Worm (Caenorhabditis elegans) whole organism, young adult: ENCODE results near the gene clec-147.

ENCODE experiments used
- C06A6.2 ChIP-seq: fragments of 200-800 bp; sonication (Bioruptor generic); conservative IDR thresholded peaks from 2 replicates; pipeline ENCODE4 v1.3.6; 2022; ENCODE audit warnings: missing genetic modification characterization, missing compliant biosample characterization
- F23B12.7 ChIP-seq: sonication (generic microtip); optimal IDR thresholded peaks from 2 replicates; lab custom pipeline; 2017; ENCODE audit warnings: missing genetic modification characterization, mild to moderate bottlenecking, missing compliant biosample characterization, antibody characterized with exemption, moderate library complexity; ENCODE audit not compliant: insufficient read depth
- F37B4.10 ChIP-seq: fragments of 200-800 bp; sonication (Bioruptor generic); IDR thresholded peaks from 2 replicates; pipeline ENCODE4 v1.3.6; 2022; ENCODE audit warnings: missing genetic modification characterization, missing compliant biosample characterization
- F52B5.7 ChIP-seq: sonication (generic microtip); optimal IDR thresholded peaks from 2 replicates; lab custom pipeline; 2016; ENCODE audit warnings: mild to moderate bottlenecking, missing genetic modification characterization, missing compliant biosample characterization
- Y67H2A.10 ChIP-seq: fragments of 200-800 bp; sonication (Bioruptor generic); conservative IDR thresholded peaks from 2 replicates; pipeline ENCODE4 v1.3.6; 2022; ENCODE audit warnings: missing genetic modification reagents, missing genetic modification characterization, missing compliant biosample characterization
- Y95B8A.8 ChIP-seq: fragments of 200-800 bp; sonication (Bioruptor generic); IDR thresholded peaks from 2 replicates; pipeline ENCODE4 v1.3.6; 2022; ENCODE audit warnings: missing genetic modification reagents, missing genetic modification characterization, missing compliant biosample characterization
- atf-7 ChIP-seq: sonication (generic microtip); optimal IDR thresholded peaks from 2 replicates; lab custom pipeline; 2017; ENCODE audit warnings: mild to moderate bottlenecking, missing genetic modification characterization, missing compliant biosample characterization
- athp-1 ChIP-seq: sonication (generic microtip); optimal IDR thresholded peaks from 2 replicates; lab custom pipeline; 2017; ENCODE audit warnings: mild to moderate bottlenecking, missing genetic modification characterization, missing compliant biosample characterization
- attf-3 ChIP-seq: fragments of 200-800 bp; sonication (Bioruptor generic); conservative IDR thresholded peaks from 2 replicates; pipeline ENCODE4 v1.3.6; 2022; ENCODE audit warnings: missing genetic modification reagents, missing genetic modification characterization, missing compliant biosample characterization
- ccch-3 ChIP-seq: fragments of 200-800 bp; sonication (Bioruptor generic); optimal IDR thresholded peaks from 2 replicates; lab custom pipeline; 2018; ENCODE audit warnings: mild to moderate bottlenecking, missing genetic modification characterization, missing compliant biosample characterization
- cebp-1 ChIP-seq, 2 experiments: fragments of 200-800 bp in 1 of 2; sonication (Bioruptor generic) in 1 of 2; sonication (generic microtip) in 1 of 2; IDR thresholded peaks in 1 of 2; optimal IDR thresholded peaks in 1 of 2; 2 replicates each; pipeline versions ENCODE4 v1.3.6 to Lab custom; 2017 to 2022; ENCODE audit warnings: missing compliant biosample characterization in 2 of 2, missing genetic modification characterization in 2 of 2, mild to moderate bottlenecking in 1 of 2, missing genetic modification reagents in 1 of 2, moderate library complexity in 1 of 2
- cebp-2 ChIP-seq: fragments of 200-800 bp; sonication (Bioruptor generic); IDR thresholded peaks from 2 replicates; pipeline ENCODE4 v1.3.6; 2022; ENCODE audit warnings: missing genetic modification characterization, missing compliant biosample characterization
- ceh-40 ChIP-seq: fragments of 200-800 bp; sonication (Bioruptor generic); IDR thresholded peaks from 2 replicates; pipeline ENCODE4 v1.3.6; 2022; ENCODE audit warnings: missing genetic modification characterization, missing compliant biosample characterization
- ceh-58 ChIP-seq: fragments of 200-800 bp; sonication (Bioruptor generic); IDR thresholded peaks from 2 replicates; pipeline ENCODE4 v1.3.6; 2022; ENCODE audit warnings: missing genetic modification characterization, missing compliant biosample characterization
- die-1 ChIP-seq: sonication (generic microtip); optimal IDR thresholded peaks from 2 replicates; lab custom pipeline; 2016; ENCODE audit warnings: missing genotype, mild to moderate bottlenecking, missing genetic modification characterization, missing compliant biosample characterization
- dpl-1 ChIP-seq: fragments of 150-350 bp; optimal IDR thresholded peaks from 2 replicates; lab custom pipeline; 2014; ENCODE audit warnings: missing biosample characterization, missing genetic modification reagents, missing genetic modification characterization
- efl-1 ChIP-seq: fragments of 150-350 bp; optimal IDR thresholded peaks from 2 replicates; lab custom pipeline; 2014; ENCODE audit warnings: missing biosample characterization, missing genetic modification reagents, missing genetic modification characterization
- egrh-3 ChIP-seq: fragments of 200-800 bp; sonication (Bioruptor generic); IDR thresholded peaks from 2 replicates; pipeline ENCODE4 v1.3.6; 2022; ENCODE audit warnings: missing genetic modification reagents, missing genetic modification characterization, missing compliant biosample characterization
- ekl-4 ChIP-seq: fragments of 200-800 bp; sonication (Bioruptor generic); IDR thresholded peaks from 2 replicates; pipeline ENCODE4 v1.3.6; 2022; ENCODE audit warnings: missing genetic modification reagents, missing genetic modification characterization, missing compliant biosample characterization
- hmg-20 ChIP-seq: fragments of 200-800 bp; sonication (Bioruptor generic); IDR thresholded peaks from 2 replicates; pipeline ENCODE4 v1.3.6; 2022; ENCODE audit warnings: missing genetic modification reagents, missing genetic modification characterization, missing compliant biosample characterization
- hrde-1 ChIP-seq: sonication (generic microtip); optimal IDR thresholded peaks from 2 replicates; lab custom pipeline; 2016; ENCODE audit warnings: missing genetic modification characterization, mild to moderate bottlenecking, missing compliant biosample characterization, moderate library complexity, missing genotype, missing genetic modification reagents, borderline replicate concordance
- hsf-1 ChIP-seq: fragments of 200-800 bp; sonication (Bioruptor generic); IDR thresholded peaks from 2 replicates; pipeline ENCODE4 v1.3.6; 2022; ENCODE audit warnings: missing genetic modification reagents, missing genetic modification characterization, missing compliant biosample characterization
- lag-1 ChIP-seq: fragments of 200-800 bp; sonication (Bioruptor generic); IDR thresholded peaks from 2 replicates; pipeline ENCODE4 v1.3.6; 2022; ENCODE audit warnings: missing genetic modification reagents, missing genetic modification characterization, missing compliant biosample characterization
- let-607 ChIP-seq, 2 experiments: fragments of 200-800 bp in 1 of 2; sonication (Bioruptor generic) in 1 of 2; sonication (generic microtip) in 1 of 2; optimal IDR thresholded peaks; 2 replicates each; lab custom pipeline; 2016 to 2018; ENCODE audit warnings: mild to moderate bottlenecking in 2 of 2, missing compliant biosample characterization in 2 of 2, missing genetic modification characterization in 2 of 2, moderate library complexity in 2 of 2, missing genotype in 1 of 2
- lin-40 ChIP-seq: sonication (generic microtip); optimal IDR thresholded peaks from 2 replicates; lab custom pipeline; 2016; ENCODE audit warnings: missing genetic modification characterization, mild to moderate bottlenecking, missing compliant biosample characterization, missing genotype, missing genetic modification reagents
- lin-54 ChIP-seq: fragments of 200-800 bp; sonication (Bioruptor generic); optimal IDR thresholded peaks from 2 replicates; lab custom pipeline; 2018; ENCODE audit warnings: mild to moderate bottlenecking, missing genetic modification characterization, missing compliant biosample characterization
- lir-1 ChIP-seq: fragments of 200-800 bp; sonication (Bioruptor generic); conservative IDR thresholded peaks from 2 replicates; pipeline ENCODE4 v1.3.6; 2022; ENCODE audit warnings: missing genetic modification reagents, missing genetic modification characterization, missing compliant biosample characterization
- lsy-27 ChIP-seq: sonication (generic microtip); optimal IDR thresholded peaks from 2 replicates; lab custom pipeline; 2017; ENCODE audit warnings: missing genetic modification characterization, mild to moderate bottlenecking, missing compliant biosample characterization, antibody characterized with exemption, missing genotype, borderline replicate concordance; ENCODE audit not compliant: insufficient read depth
- mcd-1 ChIP-seq: fragments of 200-800 bp; sonication (Bioruptor generic); IDR thresholded peaks from 2 replicates; pipeline ENCODE4 v1.3.6; 2022; ENCODE audit warnings: missing genetic modification reagents, missing genetic modification characterization, missing compliant biosample characterization
- mel-28 ChIP-seq: sonication (generic microtip); optimal IDR thresholded peaks from 2 replicates; lab custom pipeline; 2016; ENCODE audit warnings: borderline replicate concordance, mild to moderate bottlenecking, missing genetic modification characterization, missing compliant biosample characterization
- mes-4 ChIP-seq: sonication (generic microtip); optimal IDR thresholded peaks from 2 replicates; lab custom pipeline; 2016; ENCODE audit warnings: missing genotype, missing genetic modification characterization, missing compliant biosample characterization
- nfya-2 ChIP-seq: fragments of 200-800 bp; sonication (Bioruptor generic); IDR thresholded peaks from 2 replicates; pipeline ENCODE4 v1.3.6; 2022; ENCODE audit warnings: missing genetic modification reagents, missing genetic modification characterization, missing compliant biosample characterization
- rcor-1 ChIP-seq: fragments of 200-800 bp; sonication (Bioruptor generic); IDR thresholded peaks from 2 replicates; pipeline ENCODE4 v1.3.6; 2022; ENCODE audit warnings: missing genetic modification reagents, missing genetic modification characterization, missing compliant biosample characterization
- sea-2 ChIP-seq: fragments of 200-800 bp; sonication (Bioruptor generic); IDR thresholded peaks from 2 replicates; pipeline ENCODE4 v1.3.6; 2022; ENCODE audit warnings: missing genetic modification characterization, missing compliant biosample characterization
- snpc-1.3 ChIP-seq: sonication (generic microtip); optimal IDR thresholded peaks from 2 replicates; lab custom pipeline; 2017; ENCODE audit warnings: missing genetic modification characterization, mild to moderate bottlenecking, missing compliant biosample characterization, antibody characterized with exemption, moderate library complexity, missing genotype, missing genetic modification reagents; ENCODE audit not compliant: insufficient read depth
- snpc-4 ChIP-seq, 5 experiments: fragments of 150-350 bp in 1 of 5; sonication (generic microtip) in 4 of 5; optimal IDR thresholded peaks; 2 replicates each; lab custom pipeline; 2014 to 2018; ENCODE audit warnings: missing genetic modification characterization in 5 of 5, missing biosample characterization in 3 of 5, antibody characterized with exemption in 2 of 5, mild to moderate bottlenecking in 2 of 5, missing compliant biosample characterization in 2 of 5, missing genotype in 2 of 5, moderate library complexity in 2 of 5, missing genetic modification reagents in 1 of 5
- sptf-2 ChIP-seq: fragments of 200-800 bp; sonication (Bioruptor generic); optimal IDR thresholded peaks from 2 replicates; lab custom pipeline; 2018; ENCODE audit warnings: mild to moderate bottlenecking, missing genetic modification characterization, missing compliant biosample characterization
- tlf-1 ChIP-seq: fragments of 200-800 bp; sonication (Bioruptor generic); optimal IDR thresholded peaks from 2 replicates; lab custom pipeline; 2018; ENCODE audit warnings: mild to moderate bottlenecking, missing genetic modification characterization, missing compliant biosample characterization
- unc-62 ChIP-seq: fragments of 150-350 bp; optimal IDR thresholded peaks from 2 replicates; lab custom pipeline; 2014; ENCODE audit warnings: missing biosample characterization, missing genetic modification reagents, missing genetic modification characterization
- xnd-1 ChIP-seq: sonication (generic microtip); optimal IDR thresholded peaks from 2 replicates; lab custom pipeline; 2016; ENCODE audit warnings: missing genotype, missing genetic modification reagents, missing genetic modification characterization, missing compliant biosample characterization
- zfh-2 ChIP-seq: fragments of 200-800 bp; sonication (Bioruptor generic); conservative IDR thresholded peaks from 2 replicates; pipeline ENCODE4 v1.3.6; 2022; ENCODE audit warnings: missing genetic modification reagents, missing genetic modification characterization, missing compliant biosample characterization
- ztf-22 ChIP-seq: fragments of 200-800 bp; sonication (Bioruptor generic); optimal IDR thresholded peaks from 2 replicates; lab custom pipeline; 2018; ENCODE audit warnings: mild to moderate bottlenecking, missing genetic modification characterization, moderate library complexity, missing compliant biosample characterization
- ztf-3 ChIP-seq: fragments of 200-800 bp; sonication (Bioruptor generic); optimal IDR thresholded peaks from 2 replicates; lab custom pipeline; 2018; ENCODE audit warnings: mild to moderate bottlenecking, missing genetic modification characterization, missing compliant biosample characterization

Gene clec-147

DNA sequence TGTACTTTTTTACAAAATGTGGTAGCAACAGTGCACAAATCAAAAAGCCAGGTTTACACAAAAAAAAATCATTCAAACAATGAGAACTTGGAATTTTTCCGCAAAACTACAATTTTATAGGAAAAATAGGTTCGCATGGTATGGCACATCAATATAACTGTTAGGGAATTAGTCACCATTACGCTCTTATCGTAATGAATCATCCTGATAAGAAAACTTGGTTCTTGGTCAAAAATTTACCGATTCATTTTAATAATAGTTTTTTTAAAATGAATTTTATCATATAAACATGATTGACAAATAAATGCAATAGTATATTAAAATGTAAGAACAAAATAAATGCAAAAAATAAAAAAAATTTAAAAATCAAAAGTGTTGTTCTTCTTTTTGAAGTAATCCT is 2.9 kb upstream of the clec-147 start:
- TF ChIP-seq F37B4.10 (GFP tag; lab: Robert Waterston, UW): no peak
- no peak for TF ChIP-seq lin-40 (tag; lab: Kevin White, UChicago)
- TF ChIP-seq mel-28: no peak
- no peak for TF ChIP-seq lsy-27 (tag; lab: Kevin White, UChicago)
- TF ChIP-seq ztf-3 (GFP tag; lab: Kevin White, UChicago): no peak
- TF ChIP-seq F23B12.7: no peak
- no peak for TF ChIP-seq Y95B8A.8 (GFP tag; lab: Robert Waterston, UW)
- TF ChIP-seq dpl-1 (GFP tag; lab: Kevin White, UChicago): no peak
- TF ChIP-seq egrh-3 (GFP tag; lab: Robert Waterston, UW): no peak
- TF ChIP-seq attf-3 (GFP tag; lab: Robert Waterston, UW): no peak
- no peak for TF ChIP-seq let-607 (tag; optimal IDR thresholded peaks at IDR 0.05; lab: Kevin White, UChicago)
- no peak for TF ChIP-seq lin-54 (GFP tag; lab: Kevin White, UChicago)
- no peak for TF ChIP-seq tlf-1 (GFP tag; lab: Kevin White, UChicago)
- TF ChIP-seq athp-1 (tag; lab: Kevin White, UChicago): no peak
- TF ChIP-seq atf-7: no peak
- no peak for TF ChIP-seq ceh-58 (GFP tag; lab: Robert Waterston, UW)
- no peak for TF ChIP-seq lir-1 (GFP tag; lab: Robert Waterston, UW)
- no peak for TF ChIP-seq hmg-20
- TF ChIP-seq, all 124 proteins: peak for 0

DNA sequence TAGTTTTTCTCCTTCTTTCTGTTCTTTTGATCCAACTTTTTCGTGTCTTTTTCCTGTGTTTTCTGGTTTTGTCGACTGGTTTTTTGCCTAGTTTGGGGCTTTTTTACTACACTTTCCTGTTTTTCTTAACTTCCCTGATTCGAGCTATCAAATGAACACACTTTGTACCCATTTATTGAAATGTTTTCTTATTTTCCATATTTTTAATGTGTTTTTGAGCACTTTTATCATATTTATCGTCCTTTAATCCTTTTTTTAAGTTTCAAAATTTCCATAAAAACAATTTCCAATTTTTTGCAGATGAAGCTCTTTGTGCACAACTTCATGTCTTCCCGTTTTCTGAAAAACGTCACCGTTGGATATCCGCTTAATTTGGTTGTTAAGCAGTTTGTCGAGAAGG is 3.6 kb downstream of the clec-147 start, which contains the start of gene C04H5.1:
TSS of gene C04H5.1 (plus strand) at position 301 of the 400 bp plus-strand sequence.
- TF ChIP-seq C06A6.2 (GFP tag; lab: Robert Waterston, UW): no peak
- TF ChIP-seq F52B5.7 (tag; lab: Kevin White, UChicago): no peak
- no peak for TF ChIP-seq snpc-4 (GFP tag; optimal IDR thresholded peaks at IDR 0.05; lab: Kevin White, UChicago)
- no peak for TF ChIP-seq snpc-4 (tag; optimal IDR thresholded peaks at IDR 0.05; lab: Kevin White, UChicago)
- TF ChIP-seq hrde-1 (tag; lab: Kevin White, UChicago): no peak
- TF ChIP-seq attf-3 (GFP tag; lab: Robert Waterston, UW): no peak
- TF ChIP-seq mcd-1 (GFP tag; lab: Robert Waterston, UW): no peak
- no peak for TF ChIP-seq tlf-1 (GFP tag; lab: Kevin White, UChicago)
- TF ChIP-seq die-1 (tag; lab: Kevin White, UChicago): no peak
- TF ChIP-seq unc-62 (GFP tag; lab: Kevin White, UChicago): no peak
- TF ChIP-seq lag-1 (GFP tag; lab: Robert Waterston, UW): no peak
- no peak for TF ChIP-seq ekl-4 (GFP tag; lab: Robert Waterston, UW)
- TF ChIP-seq ccch-3 (GFP tag; lab: Kevin White, UChicago): no peak
- no peak for TF ChIP-seq ztf-22 (GFP tag; lab: Kevin White, UChicago)
- no peak for TF ChIP-seq mes-4 (tag; lab: Kevin White, UChicago)
- TF ChIP-seq sptf-2 (GFP tag; lab: Kevin White, UChicago): no peak
- no peak for TF ChIP-seq nfya-2 (GFP tag; lab: Robert Waterston, UW)
- TF ChIP-seq lsy-27 (tag; lab: Kevin White, UChicago): no peak
- no peak for TF ChIP-seq hsf-1
- no peak for TF ChIP-seq sea-2

DNA sequence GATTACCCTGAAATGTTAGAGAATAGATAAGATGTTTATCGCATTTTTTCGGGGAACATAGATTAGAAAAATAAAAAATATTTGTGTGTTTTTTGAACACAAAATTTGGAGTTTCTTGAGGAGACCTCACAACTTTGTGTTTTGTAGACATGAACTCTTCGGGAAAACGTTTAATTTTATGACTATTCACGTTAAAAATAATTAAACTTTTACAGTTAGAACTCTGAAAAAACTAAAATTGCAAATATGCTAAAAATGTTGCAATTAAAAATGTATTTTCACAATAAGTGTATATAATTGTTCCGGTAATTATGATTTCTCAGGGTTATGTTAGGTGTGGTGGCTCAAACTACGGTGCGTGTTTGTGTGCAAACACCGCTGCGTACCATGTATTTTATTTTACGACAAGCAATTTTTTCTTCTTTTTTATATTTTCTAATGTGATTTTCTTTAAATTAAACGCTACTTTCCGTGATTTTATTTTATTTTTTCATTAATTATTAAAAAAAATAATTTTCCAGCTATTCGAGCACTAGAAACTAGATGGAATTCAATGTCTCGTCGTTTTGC is 9.3 kb downstream of the clec-147 start, which contains the start of the genes F57C2.5 and spat-1:
TSS of gene F57C2.5 (minus strand) at position 7 of the 570 bp plus-strand sequence.
TSS of gene spat-1 (plus strand) at position 520 of the 570 bp plus-strand sequence.
- peak; percentile 36 for TF ChIP-seq snpc-1.3
- TF ChIP-seq ceh-40 (GFP tag; lab: Robert Waterston, UW): no peak
- no peak for TF ChIP-seq ceh-58 (GFP tag; lab: Robert Waterston, UW)
- TF ChIP-seq zfh-2 (GFP tag; lab: Robert Waterston, UW): no peak
- TF ChIP-seq cebp-1 (GFP tag; IDR thresholded peaks at IDR 0.05; lab: Robert Waterston, UW): no peak
- peak; percentile 49 for TF ChIP-seq cebp-1 (tag; optimal IDR thresholded peaks at IDR 0.05; lab: Kevin White, UChicago)
- no peak for TF ChIP-seq cebp-2
- TF ChIP-seq mcd-1 (GFP tag; lab: Robert Waterston, UW): peak; percentile 24; the same call in 1 of the 2 replicates
- no peak for TF ChIP-seq nfya-2 (GFP tag; lab: Robert Waterston, UW)
- no peak for TF ChIP-seq efl-1 (GFP tag; lab: Kevin White, UChicago)
- no peak for TF ChIP-seq sptf-2 (GFP tag; lab: Kevin White, UChicago)
- 0 out of 2 replicates have a peak, but pooled peaks have one; percentile 10 for TF ChIP-seq rcor-1
- no peak for TF ChIP-seq Y67H2A.10
- TF ChIP-seq xnd-1: no peak
- no peak for TF ChIP-seq unc-62 (GFP tag; lab: Kevin White, UChicago)
- no peak for TF ChIP-seq hrde-1 (tag; lab: Kevin White, UChicago)
